Fruit fly (Drosophila melanogaster) whole organism, prepupa: Measurements from ENCODE around the gene mRpL48.

Experiments used
- CG11294 ChIP-seq: fragments of 200-800 bp; sonication (Bioruptor generic); IDR thresholded peaks from 2 replicates; pipeline ENCODE4 v1.3.6; 2022; ENCODE audit warnings: missing biosample characterization, missing genetic modification characterization
- CG15336 ChIP-seq: fragments of 200-800 bp; sonication (Bioruptor generic); IDR thresholded peaks from 2 replicates; pipeline ENCODE4 v1.3.6; 2022; ENCODE audit warnings: missing biosample characterization, missing genetic modification characterization
- CG7368 ChIP-seq: fragments of 200-800 bp; sonication (Bioruptor generic); optimal IDR thresholded peaks from 3 replicates; lab custom pipeline; 2016; ENCODE audit warnings: missing biosample characterization, missing genetic modification characterization
- CG8319 ChIP-seq: fragments of 200-800 bp; sonication (Bioruptor generic); optimal IDR thresholded peaks from 3 replicates; lab custom pipeline; 2016; ENCODE audit warnings: missing biosample characterization, missing genetic modification characterization
- Eip78C ChIP-seq: fragments of 200-800 bp; sonication (Bioruptor generic); peaks from one replicate; lab custom pipeline; 2016; ENCODE audit warnings: missing biosample characterization, missing genetic modification characterization
- Ets96B ChIP-seq: fragments of 200-800 bp; optimal IDR thresholded peaks from 2 replicates; lab custom pipeline; 2019; ENCODE audit warnings: missing biosample characterization, mild to moderate bottlenecking, missing genetic modification characterization, moderate library complexity

DNA sequence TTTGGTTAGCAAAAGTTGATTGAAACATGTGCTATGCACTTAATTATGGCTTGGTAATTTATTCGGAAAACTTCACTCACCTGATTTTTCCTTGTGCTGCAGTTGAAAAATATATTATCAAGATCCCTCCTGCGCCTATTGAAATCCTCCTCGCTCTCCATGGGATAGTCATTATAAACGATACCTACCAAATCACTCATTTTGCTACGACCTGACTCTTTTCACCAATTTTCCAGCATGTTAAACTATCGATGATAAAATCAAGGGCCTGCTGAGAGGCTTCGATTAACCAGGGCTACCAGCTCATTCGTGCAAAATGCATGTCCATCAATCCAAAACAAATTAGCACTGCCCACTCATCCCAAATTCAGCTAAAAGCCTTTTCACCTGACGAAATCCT, 48.6 kb downstream of the mRpL48 start, which contains the start of gene CG17650:
- TF ChIP-seq Eip78C (GFP tag; lab: Kevin White, UChicago), result no peak
- TF ChIP-seq Ets96B, result no peak
- no peak for TF ChIP-seq CG7368
- no peak for TF ChIP-seq CG8319
- TF ChIP-seq CG11294 (GFP tag; lab: Robert Waterston, UW), result no peak
- TF ChIP-seq CG15336 (GFP tag; lab: Robert Waterston, UW), result no peak
